Worm (Caenorhabditis elegans) whole organism, L4/young adult: Measurements from ENCODE around the gene eif-1.

ENCODE experiments used
- dao-5 ChIP-seq: sonication (generic microtip); optimal IDR thresholded peaks from 2 replicates; lab custom pipeline; 2016; ENCODE audit warnings: missing genotype, missing genetic modification characterization, moderate library complexity, missing compliant biosample characterization
- him-1 ChIP-seq: sonication (generic microtip); optimal IDR thresholded peaks from 2 replicates; lab custom pipeline; 2016; ENCODE audit warnings: missing genotype, missing genetic modification reagents, missing genetic modification characterization, missing compliant biosample characterization

DNA sequence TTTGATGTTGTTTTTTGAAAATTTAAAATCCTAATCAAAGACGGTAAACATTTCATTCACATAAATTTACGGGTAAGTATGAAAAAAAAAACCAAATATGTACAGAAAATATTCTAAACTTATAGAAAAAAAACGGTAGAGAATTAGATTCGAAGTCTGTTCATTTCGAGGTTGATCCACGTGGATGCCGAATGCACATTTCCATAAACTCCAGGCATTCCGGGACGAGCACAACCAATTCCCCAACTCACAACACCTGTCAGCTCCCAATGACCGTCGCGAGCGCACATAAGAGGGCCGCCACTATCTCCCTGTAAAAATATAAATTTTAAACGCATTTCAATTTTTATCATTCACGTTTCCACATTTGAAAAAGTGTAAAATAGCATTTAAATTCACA is 45.3 kb downstream of the eif-1 start:
- TF ChIP-seq him-1 (tag; lab: Kevin White, UChicago) (no peak), dao-5 (no peak)
